Worm (Caenorhabditis elegans) whole organism, L2 larva: ENCODE data around the gene W03C9.2.

Experiments used
- C34F6.9 ChIP-seq: fragments of 150-350 bp; optimal IDR thresholded peaks from 2 replicates; lab custom pipeline; 2014; ENCODE audit warnings: missing biosample characterization, missing genetic modification characterization
- F13H6.1 ChIP-seq: sonication (generic microtip); optimal IDR thresholded peaks from 2 replicates; lab custom pipeline; 2016; ENCODE audit warnings: missing genetic modification characterization, missing compliant biosample characterization
- Y55F3AM.14 ChIP-seq: fragments of 200-800 bp; sonication (Bioruptor generic); optimal IDR thresholded peaks from 2 replicates; lab custom pipeline; 2018; ENCODE audit warnings: mild to moderate bottlenecking, missing genetic modification characterization, missing compliant biosample characterization
- ZK546.5 ChIP-seq: sonication (generic microtip); optimal IDR thresholded peaks from 2 replicates; lab custom pipeline; 2017; ENCODE audit warnings: missing biosample characterization, missing genetic modification characterization
- aly-2 ChIP-seq: fragments of 150-350 bp; optimal IDR thresholded peaks from 2 replicates; lab custom pipeline; 2014; ENCODE audit warnings: missing biosample characterization, missing genetic modification characterization
- ama-1 ChIP-seq: fragments of 150-350 bp; optimal IDR thresholded peaks from 2 replicates; lab custom pipeline; 2018; ENCODE audit warnings: inconsistent platforms
- blmp-1 ChIP-seq: sonication (generic microtip); optimal IDR thresholded peaks from 2 replicates; lab custom pipeline; 2017; ENCODE audit warnings: missing genetic modification characterization, mild to moderate bottlenecking, missing compliant biosample characterization, antibody characterized with exemption, moderate library complexity; ENCODE audit not compliant: insufficient read depth
- ceh-16 ChIP-seq: fragments of 150-350 bp; optimal IDR thresholded peaks from 2 replicates; lab custom pipeline; 2014; ENCODE audit warnings: missing biosample characterization, missing genetic modification characterization
- ceh-82 ChIP-seq: fragments of 150-350 bp; optimal IDR thresholded peaks from 2 replicates; lab custom pipeline; 2014; ENCODE audit warnings: missing biosample characterization, missing genetic modification characterization
- dmd-4 ChIP-seq: sonication (generic microtip); optimal IDR thresholded peaks from 2 replicates; lab custom pipeline; 2017; ENCODE audit warnings: missing biosample characterization, missing genetic modification characterization
- egl-27 ChIP-seq: sonication (generic microtip); optimal IDR thresholded peaks from 3 replicates; lab custom pipeline; 2017; ENCODE audit warnings: missing biosample characterization, missing genetic modification reagents, missing genetic modification characterization
- fos-1 ChIP-seq: fragments of 150-350 bp; optimal IDR thresholded peaks from 2 replicates; lab custom pipeline; 2014; ENCODE audit warnings: missing biosample characterization, missing genetic modification characterization
- gmeb-1 ChIP-seq: fragments of 150-350 bp; optimal IDR thresholded peaks from 2 replicates; lab custom pipeline; 2014; ENCODE audit warnings: missing biosample characterization, missing genetic modification characterization
- lin-13 ChIP-seq: fragments of 150-350 bp; optimal IDR thresholded peaks from 2 replicates; lab custom pipeline; 2014; ENCODE audit warnings: missing biosample characterization, missing genetic modification reagents, missing genetic modification characterization
- lin-39 ChIP-seq: fragments of 150-350 bp; optimal IDR thresholded peaks from 2 replicates; lab custom pipeline; 2014; ENCODE audit warnings: missing biosample characterization, missing genetic modification reagents, missing genetic modification characterization
- lsy-2 ChIP-seq, 2 experiments: fragments of 150-350 bp in 1 of 2; sonication (generic microtip) in 1 of 2; optimal IDR thresholded peaks; 2 replicates each; lab custom pipeline; 2014 to 2017; ENCODE audit warnings: missing biosample characterization in 2 of 2, missing genetic modification characterization in 2 of 2
- mab-5 ChIP-seq: fragments of 150-350 bp; optimal IDR thresholded peaks from 2 replicates; lab custom pipeline; 2014; ENCODE audit warnings: missing biosample characterization, missing genetic modification characterization
- mbf-1 ChIP-seq: sonication (generic microtip); optimal IDR thresholded peaks from 2 replicates; lab custom pipeline; 2017; ENCODE audit warnings: missing biosample characterization, missing genetic modification characterization
- mdl-1 ChIP-seq, 2 experiments: fragments of 150-350 bp in 1 of 2; sonication (generic microtip) in 1 of 2; optimal IDR thresholded peaks; 2 replicates each; lab custom pipeline; 2017; ENCODE audit warnings: missing biosample characterization in 2 of 2, missing genetic modification characterization in 2 of 2
- nhr-10 ChIP-seq: sonication (generic microtip); optimal IDR thresholded peaks from 2 replicates; lab custom pipeline; 2017; ENCODE audit warnings: missing biosample characterization, missing genetic modification characterization
- nhr-11 ChIP-seq: fragments of 150-350 bp; optimal IDR thresholded peaks from 2 replicates; lab custom pipeline; 2014; ENCODE audit warnings: missing biosample characterization, missing genetic modification characterization
- nhr-12 ChIP-seq: fragments of 150-350 bp; optimal IDR thresholded peaks from 2 replicates; lab custom pipeline; 2014; ENCODE audit warnings: missing biosample characterization, missing genetic modification characterization
- nhr-129 ChIP-seq: fragments of 150-350 bp; optimal IDR thresholded peaks from 2 replicates; lab custom pipeline; 2014; ENCODE audit warnings: missing biosample characterization, missing genetic modification characterization
- nhr-21 ChIP-seq: fragments of 150-350 bp; optimal IDR thresholded peaks from 2 replicates; lab custom pipeline; 2014; ENCODE audit warnings: missing biosample characterization, missing genetic modification characterization
- nhr-23 ChIP-seq: fragments of 150-350 bp; optimal IDR thresholded peaks from 2 replicates; lab custom pipeline; 2014; ENCODE audit warnings: missing biosample characterization, missing genetic modification reagents, missing genetic modification characterization
- nhr-237 ChIP-seq: fragments of 150-350 bp; optimal IDR thresholded peaks from 2 replicates; lab custom pipeline; 2014; ENCODE audit warnings: missing biosample characterization, missing genetic modification characterization
- nhr-25 ChIP-seq: fragments of 150-350 bp; sonication (generic microtip); optimal IDR thresholded peaks from 3 replicates; lab custom pipeline; 2014; ENCODE audit warnings: missing biosample characterization, missing genetic modification characterization
- peb-1 ChIP-seq: fragments of 150-350 bp; optimal IDR thresholded peaks from 2 replicates; lab custom pipeline; 2014; ENCODE audit warnings: missing biosample characterization, missing genetic modification characterization
- sem-4 ChIP-seq: fragments of 150-350 bp; optimal IDR thresholded peaks from 2 replicates; lab custom pipeline; 2014; ENCODE audit warnings: missing biosample characterization, missing genetic modification reagents, missing genetic modification characterization
- skn-1 ChIP-seq: sonication (generic microtip); optimal IDR thresholded peaks from 2 replicates; lab custom pipeline; 2017; ENCODE audit warnings: missing biosample characterization, missing genetic modification characterization
- sma-3 ChIP-seq: sonication (generic microtip); optimal IDR thresholded peaks from 2 replicates; lab custom pipeline; 2016; ENCODE audit warnings: missing genetic modification reagents, missing genetic modification characterization, missing compliant biosample characterization
- snpc-4 ChIP-seq: fragments of 150-350 bp; optimal IDR thresholded peaks from 2 replicates; lab custom pipeline; 2014; ENCODE audit warnings: missing biosample characterization, missing genetic modification characterization
- unc-39 ChIP-seq: fragments of 150-350 bp; optimal IDR thresholded peaks from 2 replicates; lab custom pipeline; 2014; ENCODE audit warnings: missing biosample characterization, missing genetic modification characterization
- unc-55 ChIP-seq: fragments of 150-350 bp; sonication (generic microtip); optimal IDR thresholded peaks from 3 replicates; lab custom pipeline; 2014; ENCODE audit warnings: missing biosample characterization, missing genetic modification reagents, missing genetic modification characterization
- unc-62 ChIP-seq: fragments of 150-350 bp; optimal IDR thresholded peaks from 2 replicates; lab custom pipeline; 2014; ENCODE audit warnings: missing biosample characterization, missing genetic modification reagents, missing genetic modification characterization
- zag-1 ChIP-seq: fragments of 150-350 bp; optimal IDR thresholded peaks from 2 replicates; lab custom pipeline; 2014; ENCODE audit warnings: missing biosample characterization, missing genetic modification characterization
- ztf-11 ChIP-seq: sonication (generic microtip); optimal IDR thresholded peaks from 2 replicates; lab custom pipeline; 2017; ENCODE audit warnings: missing biosample characterization, missing genetic modification characterization
- ztf-4 ChIP-seq: fragments of 150-350 bp; optimal IDR thresholded peaks from 2 replicates; lab custom pipeline; 2014; ENCODE audit warnings: missing biosample characterization, missing genetic modification characterization

The W03C9.2 gene

ce11 chrII:11962083-11962482 lies at the start of gene W03C9.2, which contains the start of gene W03C9.1:
Gene W03C9.2 (plus strand): TSS chrII:11962368.
Gene W03C9.1 (minus strand): TSS chrII:11962128.
- no peak for TF ChIP-seq skn-1
- TF ChIP-seq sem-4 (tag; lab: Kevin White, UChicago), result no peak
- no peak for TF ChIP-seq lin-39
- no peak for TF ChIP-seq peb-1 (tag; lab: Kevin White, UChicago)
- no peak for TF ChIP-seq dmd-4
- no peak for TF ChIP-seq nhr-10
- TF ChIP-seq ZK546.5 (tag; lab: Kevin White, UChicago), result no peak
- no peak for TF ChIP-seq unc-62 (GFP tag; lab: Kevin White, UChicago)
- TF ChIP-seq mdl-1 (tag; optimal IDR thresholded peaks at IDR 0.05; lab: Kevin White, UChicago), result no peak
- no peak for TF ChIP-seq gmeb-1
- no peak for TF ChIP-seq F13H6.1 (tag; lab: Kevin White, UChicago)
- TF ChIP-seq ama-1 (lab: Kevin White, UChicago), result no peak
- no peak for TF ChIP-seq ztf-11 (tag; lab: Kevin White, UChicago)
- no peak for TF ChIP-seq mab-5 (tag; lab: Kevin White, UChicago)
- no peak for TF ChIP-seq C34F6.9 (tag; lab: Kevin White, UChicago)
- no peak for TF ChIP-seq nhr-25
- TF ChIP-seq egl-27, result no peak
- TF ChIP-seq unc-39 (tag; lab: Kevin White, UChicago), result no peak
- no peak for TF ChIP-seq nhr-237
- TF ChIP-seq mbf-1 (tag; lab: Kevin White, UChicago), result no peak
- TF ChIP-seq, all 48 proteins: peak for 0

- TF ChIP-seq ama-1 (lab: Kevin White, UChicago) (no peak), ceh-82 (no peak), aly-2 (tag; lab: Kevin White, UChicago) (no peak), skn-1 (no peak), blmp-1 (tag; lab: Kevin White, UChicago) (no peak), ceh-16 (no peak), nhr-129 (no peak), nhr-21 (tag; lab: Kevin White, UChicago) (no peak), mdl-1 (tag; optimal IDR thresholded peaks at IDR 0.05; lab: Kevin White, UChicago) (no peak), dmd-4 (no peak), ztf-4 (tag; lab: Kevin White, UChicago) (no peak), sem-4 (tag; lab: Kevin White, UChicago) (no peak), nhr-11 (no peak), fos-1 (no peak), Y55F3AM.14 (GFP tag; lab: Kevin White, UChicago) (no peak), C34F6.9 (tag; lab: Kevin White, UChicago) (no peak)
These were observed 47.9 kb upstream of the W03C9.2 start, which contains the start of gene ZK930.7 for ce11 chrII:11914304-11914703. Gene ZK930.7 (plus strand): TSS chrII:11914604.

DNA sequence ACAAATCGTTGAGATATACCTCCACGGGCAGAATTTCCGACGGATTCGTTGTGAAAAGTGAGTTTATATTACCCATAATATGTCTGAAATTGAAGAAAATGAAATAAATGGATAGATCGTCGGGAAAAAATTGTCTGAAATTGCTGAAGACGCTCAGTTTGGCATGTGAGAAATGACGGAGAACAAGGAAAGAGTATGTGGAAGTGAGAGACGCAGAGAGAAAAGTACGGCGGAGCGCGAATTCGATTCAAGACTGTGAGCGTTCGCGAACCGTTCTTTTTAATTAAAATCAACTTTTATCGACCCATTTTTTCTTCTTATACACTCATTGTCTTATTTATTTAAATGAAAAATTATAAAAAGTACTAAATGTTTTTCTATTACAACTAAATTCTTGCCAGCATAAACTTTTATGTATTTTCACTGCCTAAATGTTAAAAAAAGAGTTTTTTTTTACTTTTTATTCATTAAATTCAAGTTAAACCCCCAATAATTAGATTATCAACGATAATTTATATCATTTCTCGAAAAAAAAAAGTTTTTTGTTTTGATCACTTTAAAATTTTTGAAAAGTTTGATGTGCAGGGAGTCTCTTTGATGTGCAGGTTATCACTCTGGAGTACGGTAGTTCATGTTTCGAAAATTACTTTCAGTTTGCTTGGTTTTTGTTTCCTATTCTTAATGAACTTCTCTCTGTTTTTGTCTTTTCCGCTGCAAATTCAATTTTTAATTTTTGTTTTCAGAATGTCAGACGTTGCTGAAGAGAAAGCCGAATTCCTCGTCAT lies 46.2 kb upstream of the W03C9.2 start, which contains the start of the genes vps-15 and hmg-12:
vps-15 (minus strand) TSS at position 83 of the 785 bp plus-strand sequence.
hmg-12 (plus strand) TSS at position 744 of the 785 bp plus-strand sequence.
- TF ChIP-seq lsy-2 (tag; optimal IDR thresholded peaks at IDR 0.05; lab: Kevin White, UChicago) (peak; percentile 3 to 90), zag-1 (tag; lab: Kevin White, UChicago) (no peak), ztf-11 (tag; lab: Kevin White, UChicago) (no peak), C34F6.9 (tag; lab: Kevin White, UChicago) (peak; percentile 46), unc-55 (GFP tag; lab: Kevin White, UChicago) (peak; percentile 41), ZK546.5 (tag; lab: Kevin White, UChicago) (peak; percentile 62)

ce11 chrII:11916555-11916941 lies 45.6 kb upstream of the W03C9.2 start:
- TF ChIP-seq C34F6.9 (tag; lab: Kevin White, UChicago) (no peak), nhr-21 (tag; lab: Kevin White, UChicago) (no peak), nhr-12 (tag; lab: Kevin White, UChicago) (no peak), nhr-129 (no peak), ztf-11 (tag; lab: Kevin White, UChicago) (no peak), zag-1 (tag; lab: Kevin White, UChicago) (no peak), mab-5 (tag; lab: Kevin White, UChicago) (no peak), sma-3 (GFP tag; lab: Kevin White, UChicago) (no peak), mdl-1 (tag; optimal IDR thresholded peaks at IDR 0.05; lab: Kevin White, UChicago) (no peak), snpc-4 (tag; lab: Kevin White, UChicago) (no peak), lin-39 (no peak), ceh-16 (no peak), lin-13 (no peak), nhr-23 (tag; lab: Kevin White, UChicago) (no peak)
